Fruit fly (Drosophila melanogaster) whole organism, embryonic: ENCODE data around the gene Ciz1.

Experiments
- Atf6 ChIP-seq: fragments of 200-800 bp; sonication (Bioruptor generic); IDR thresholded peaks from 2 replicates; pipeline ENCODE4 v1.3.6; 2022; ENCODE audit warnings: missing biosample characterization, missing genetic modification characterization
- B-H1 ChIP-seq: fragments of 200-800 bp; sonication (Bioruptor generic); IDR thresholded peaks from 3 replicates; pipeline ENCODE4 v1.3.6; 2022; ENCODE audit warnings: missing biosample characterization, missing genetic modification characterization
- CG10274 ChIP-seq: fragments of 200-800 bp; sonication (Bioruptor generic); optimal IDR thresholded peaks from 3 replicates; lab custom pipeline; 2017; ENCODE audit warnings: missing biosample characterization, mild to moderate bottlenecking, missing genetic modification characterization
- CG12071 ChIP-seq: fragments of 200-800 bp; sonication (Bioruptor generic); optimal IDR thresholded peaks from 3 replicates; lab custom pipeline; 2018; ENCODE audit warnings: missing biosample characterization, mild to moderate bottlenecking, missing genetic modification characterization
- CG12219 ChIP-seq: fragments of 200-800 bp; sonication (Bioruptor generic); optimal IDR thresholded peaks from 3 replicates; lab custom pipeline; 2018; ENCODE audit warnings: missing biosample characterization, mild to moderate bottlenecking, missing genetic modification characterization
- CG12391 ChIP-seq: fragments of 200-800 bp; sonication (Bioruptor generic); optimal IDR thresholded peaks from 3 replicates; lab custom pipeline; 2018; ENCODE audit warnings: missing biosample characterization, mild to moderate bottlenecking, missing genetic modification characterization, moderate library complexity
- CG14667 ChIP-seq: fragments of 200-800 bp; sonication (Bioruptor generic); IDR thresholded peaks from 2 replicates; pipeline ENCODE4 v1.3.6; 2022; ENCODE audit warnings: missing biosample characterization, missing genetic modification characterization
- CG17361 ChIP-seq: fragments of 200-800 bp; sonication (Bioruptor generic); IDR thresholded peaks from 3 replicates; pipeline ENCODE4 v1.3.6; 2022; ENCODE audit warnings: missing biosample characterization, missing genetic modification characterization
- CG17568 ChIP-seq: fragments of 200-800 bp; sonication (Bioruptor generic); optimal IDR thresholded peaks from 2 replicates; lab custom pipeline; 2018; ENCODE audit warnings: missing biosample characterization, mild to moderate bottlenecking, missing genetic modification characterization, moderate library complexity
- CG3281 ChIP-seq: fragments of 200-800 bp; sonication (Bioruptor generic); optimal IDR thresholded peaks from 3 replicates; lab custom pipeline; 2017; ENCODE audit warnings: missing biosample characterization, mild to moderate bottlenecking, missing genetic modification characterization
- CG6254 ChIP-seq: fragments of 200-800 bp; sonication (Bioruptor generic); optimal IDR thresholded peaks from 3 replicates; lab custom pipeline; 2017; ENCODE audit warnings: mild to moderate bottlenecking, missing biosample characterization, missing genetic modification reagents, missing genetic modification characterization
- CG7839 ChIP-seq: fragments of 200-800 bp; sonication (Bioruptor generic); optimal IDR thresholded peaks from 3 replicates; lab custom pipeline; 2018; ENCODE audit warnings: missing biosample characterization, mild to moderate bottlenecking, missing genetic modification characterization, moderate library complexity
- CG7928 ChIP-seq: fragments of 200-800 bp; sonication (Bioruptor generic); optimal IDR thresholded peaks from 2 replicates; lab custom pipeline; 2017; ENCODE audit warnings: missing biosample characterization, mild to moderate bottlenecking, missing genetic modification characterization
- CG7963 ChIP-seq: fragments of 200-800 bp; sonication (Bioruptor generic); IDR thresholded peaks from 3 replicates; pipeline ENCODE4 v1.3.6; 2022; ENCODE audit warnings: missing biosample characterization, missing genetic modification characterization; ENCODE audit not compliant: partially characterized antibody
- CTCF ChIP-seq: fragments of 200-800 bp; sonication (Bioruptor generic); optimal IDR thresholded peaks from 2 replicates; lab custom pipeline; 2017; ENCODE audit warnings: missing biosample characterization, mild to moderate bottlenecking, missing genetic modification characterization, moderate library complexity
- Doc2 ChIP-seq: fragments of 200-800 bp; sonication (Bioruptor generic); IDR thresholded peaks from 2 replicates; pipeline ENCODE4 v1.3.6; 2022; ENCODE audit warnings: missing biosample characterization, missing genetic modification characterization
- Doc3 ChIP-seq: fragments of 200-800 bp; sonication (Bioruptor generic); IDR thresholded peaks from 3 replicates; pipeline ENCODE4 v1.3.6; 2022; ENCODE audit warnings: missing biosample characterization, missing genetic modification characterization; ENCODE audit not compliant: partially characterized antibody
- Fer2 ChIP-seq: fragments of 200-800 bp; sonication (Bioruptor generic); optimal IDR thresholded peaks from 2 replicates; lab custom pipeline; 2018; ENCODE audit warnings: missing biosample characterization, mild to moderate bottlenecking, missing genetic modification characterization, moderate library complexity
- HLH3B ChIP-seq: fragments of 200-800 bp; sonication (Bioruptor generic); IDR thresholded peaks from 2 replicates; pipeline ENCODE4 v1.3.6; 2022; ENCODE audit warnings: missing biosample characterization, missing genetic modification characterization
- Kr ChIP-seq: fragments of 200-800 bp; sonication (Bioruptor generic); optimal IDR thresholded peaks from 2 replicates; lab custom pipeline; 2017; ENCODE audit warnings: missing biosample characterization, mild to moderate bottlenecking, missing genetic modification characterization
- Lim3 ChIP-seq: fragments of 200-800 bp; sonication (Bioruptor generic); IDR thresholded peaks from 2 replicates; pipeline ENCODE4 v1.3.6; 2022; ENCODE audit warnings: missing biosample characterization, missing genetic modification characterization
- NfI ChIP-seq: fragments of 200-800 bp; sonication (Bioruptor generic); optimal IDR thresholded peaks from 3 replicates; lab custom pipeline; 2018; ENCODE audit warnings: missing biosample characterization, mild to moderate bottlenecking, missing genetic modification characterization, moderate library complexity
- Rx ChIP-seq: fragments of 200-800 bp; sonication (Bioruptor generic); IDR thresholded peaks from 2 replicates; pipeline ENCODE4 v1.3.6; 2022; ENCODE audit warnings: missing biosample characterization, missing genetic modification characterization
- Usf ChIP-seq: fragments of 200-800 bp; sonication (Bioruptor generic); optimal IDR thresholded peaks from 2 replicates; lab custom pipeline; 2017; ENCODE audit warnings: missing genotype, missing biosample characterization, missing genetic modification characterization
- aop ChIP-seq: fragments of 200-800 bp; sonication (Bioruptor generic); IDR thresholded peaks from 2 replicates; pipeline ENCODE4 v1.3.6; 2022; ENCODE audit warnings: missing biosample characterization, missing genetic modification characterization
- ap ChIP-seq: fragments of 200-800 bp; sonication (Bioruptor generic); IDR thresholded peaks from 2 replicates; pipeline ENCODE4 v1.3.6; 2022; ENCODE audit warnings: missing biosample characterization, missing genetic modification characterization
- ase ChIP-seq: fragments of 200-800 bp; sonication (Bioruptor generic); IDR thresholded peaks from 3 replicates; pipeline ENCODE4 v1.3.6; 2022; ENCODE audit warnings: missing biosample characterization, missing genetic modification characterization
- crc ChIP-seq: fragments of 200-800 bp; sonication (Bioruptor generic); optimal IDR thresholded peaks from 2 replicates; lab custom pipeline; 2016; ENCODE audit warnings: missing biosample characterization, missing genetic modification characterization
- danr ChIP-seq: fragments of 200-800 bp; sonication (Bioruptor generic); IDR thresholded peaks from 2 replicates; pipeline ENCODE4 v1.3.6; 2022; ENCODE audit warnings: missing biosample characterization, missing genetic modification characterization
- dati ChIP-seq: fragments of 200-800 bp; sonication (Bioruptor generic); IDR thresholded peaks from 2 replicates; pipeline ENCODE4 v1.3.6; 2022; ENCODE audit warnings: missing biosample characterization, missing genetic modification characterization
- dmrt99B ChIP-seq: fragments of 200-800 bp; sonication (Bioruptor generic); optimal IDR thresholded peaks from 2 replicates; lab custom pipeline; 2018; ENCODE audit warnings: missing biosample characterization, mild to moderate bottlenecking, missing genetic modification characterization, moderate library complexity
- eve ChIP-seq, 2 experiments: fragments of >200 bp; optimal IDR thresholded peaks; 2 replicates each; lab custom pipeline; 2017; ENCODE audit warnings: missing biosample characterization in 2 of 2, missing genetic modification characterization in 2 of 2
- fd64A ChIP-seq: fragments of 200-800 bp; sonication (Bioruptor generic); optimal IDR thresholded peaks from 3 replicates; lab custom pipeline; 2018; ENCODE audit warnings: missing biosample characterization, mild to moderate bottlenecking, missing genetic modification characterization
- fu2 ChIP-seq: fragments of 200-800 bp; sonication (Bioruptor generic); optimal IDR thresholded peaks from 2 replicates; lab custom pipeline; 2016; ENCODE audit warnings: missing biosample characterization, missing genetic modification characterization
- lilli ChIP-seq: fragments of 200-800 bp; sonication (Bioruptor generic); optimal IDR thresholded peaks from 3 replicates; lab custom pipeline; 2016; ENCODE audit warnings: missing biosample characterization, missing genetic modification characterization
- otp ChIP-seq: fragments of 200-800 bp; sonication (Bioruptor generic); IDR thresholded peaks from 3 replicates; pipeline ENCODE4, ENCODE4 v1.3.6; 2022; ENCODE audit warnings: missing biosample characterization, missing genetic modification characterization
- p53 ChIP-seq: fragments of 200-800 bp; sonication (Bioruptor generic); optimal IDR thresholded peaks from 2 replicates; lab custom pipeline; 2016; ENCODE audit warnings: missing biosample characterization, missing genetic modification characterization
- pita ChIP-seq: fragments of 200-800 bp; sonication (Bioruptor generic); optimal IDR thresholded peaks from 2 replicates; lab custom pipeline; 2017; ENCODE audit warnings: missing biosample characterization, mild to moderate bottlenecking, missing genetic modification characterization
- psq ChIP-seq: fragments of 200-800 bp; sonication (Bioruptor generic); optimal IDR thresholded peaks from 2 replicates; lab custom pipeline; 2017; ENCODE audit warnings: missing biosample characterization, missing genetic modification characterization
- ro ChIP-seq: fragments of 200-800 bp; sonication (Bioruptor generic); IDR thresholded peaks from 2 replicates; pipeline ENCODE4 v1.3.6; 2022; ENCODE audit warnings: missing biosample characterization, missing genetic modification characterization
- seq ChIP-seq: fragments of 200-800 bp; sonication (Bioruptor generic); IDR thresholded peaks from 2 replicates; pipeline ENCODE4 v1.3.6; 2022; ENCODE audit warnings: missing biosample characterization, missing genetic modification characterization
- sisA ChIP-seq: fragments of 200-800 bp; sonication (Bioruptor generic); IDR thresholded peaks from 2 replicates; pipeline ENCODE4 v1.3.6; 2022; ENCODE audit warnings: missing biosample characterization, missing genetic modification characterization
- slbo ChIP-seq: fragments of 200-800 bp; sonication (Bioruptor generic); IDR thresholded peaks from 2 replicates; pipeline ENCODE4 v1.3.6; 2022; ENCODE audit warnings: missing biosample characterization, missing genetic modification characterization
- vnd ChIP-seq: fragments of 200-800 bp; sonication (Bioruptor generic); IDR thresholded peaks from 3 replicates; pipeline ENCODE4 v1.3.6; 2022; ENCODE audit warnings: missing biosample characterization, missing genetic modification characterization; ENCODE audit not compliant: partially characterized antibody
- wek ChIP-seq: fragments of 200-800 bp; sonication (Bioruptor generic); optimal IDR thresholded peaks from 3 replicates; lab custom pipeline; 2018; ENCODE audit warnings: missing biosample characterization, mild to moderate bottlenecking, missing genetic modification characterization, moderate library complexity
- zen2 ChIP-seq: fragments of 200-800 bp; sonication (Bioruptor generic); IDR thresholded peaks from 3 replicates; pipeline ENCODE4 v1.3.6; 2022; ENCODE audit warnings: missing biosample characterization, missing genetic modification characterization; ENCODE audit not compliant: partially characterized antibody
- zfh1 ChIP-seq: fragments of 200-800 bp; sonication (Bioruptor generic); IDR thresholded peaks from 3 replicates; pipeline ENCODE4 v1.3.6; 2022; ENCODE audit warnings: missing biosample characterization, missing genetic modification characterization

The Ciz1 gene

DNA sequence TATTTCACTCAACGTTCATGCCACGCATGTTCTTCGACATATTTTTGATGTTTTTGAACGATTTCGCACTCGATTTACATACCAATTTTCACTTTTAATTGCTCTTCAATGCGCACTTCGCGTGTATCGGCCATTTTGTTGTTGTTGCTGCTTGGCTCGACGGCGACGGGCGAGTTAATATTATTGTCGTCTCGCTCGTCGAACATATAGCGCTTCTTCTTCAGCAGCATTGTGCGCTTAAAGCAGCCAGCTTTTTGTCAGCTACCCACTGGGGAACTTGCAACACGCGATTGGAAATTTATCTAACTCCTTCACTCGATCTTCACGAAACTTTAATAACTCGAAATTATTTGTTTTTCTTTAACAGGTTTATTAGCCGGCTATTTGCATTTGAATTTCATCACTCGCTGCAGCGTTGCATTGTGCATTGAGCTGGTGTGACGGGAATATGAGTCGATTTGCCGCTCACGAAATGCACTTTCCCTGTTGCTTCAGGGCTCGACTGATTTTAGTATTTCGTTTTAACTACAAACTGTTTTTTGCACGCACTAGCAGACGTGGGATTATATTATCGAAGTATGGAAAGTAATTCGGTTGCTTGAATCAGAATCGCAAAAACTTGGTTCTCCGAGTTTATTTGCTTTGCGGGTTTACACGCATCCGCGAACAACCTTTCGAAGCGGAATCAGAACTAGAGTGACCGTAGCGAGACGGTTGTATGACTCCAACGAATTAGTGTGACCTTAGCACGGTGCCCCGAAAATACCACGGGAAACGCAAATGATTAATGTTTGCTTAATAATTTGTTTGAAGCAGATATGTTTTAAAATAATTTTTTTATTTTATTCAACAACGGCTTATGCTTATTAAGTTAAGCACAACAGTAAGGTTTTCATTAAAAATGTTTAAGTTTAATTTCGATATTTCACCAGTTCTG is 9.6 kb upstream of the Ciz1 start, which contains the start of gene RasGAP1 (continued):
- TF ChIP-seq Atf6 (GFP tag; lab: Robert Waterston, UW) (0 out of 2 replicates have a peak, but pooled peaks have one; percentile 26), CG7839 (no peak), CG7963 (GFP tag; lab: Robert Waterston, UW) (0 out of 3 replicates have a peak, but pooled peaks have one; percentile 33), zen2 (GFP tag; lab: Robert Waterston, UW) (no peak), aop (no peak), eve (GFP tag; optimal IDR thresholded peaks at IDR 0.05; lab: Kevin White, UChicago) (no peak), HLH3B (0 out of 2 replicates have a peak, but pooled peaks have one; percentile 6), CG7928 (GFP tag; lab: Kevin White, UChicago) (no peak)
- TF ChIP-seq, all 482 proteins: peak for 127

dm6 chr3L:9855784-9856426 is 8.5 kb upstream of the Ciz1 start:
- TF ChIP-seq CG12391 (tag; lab: Kevin White, UChicago) (peak; percentile 97), Doc3 (GFP tag; lab: Robert Waterston, UW) (no peak), CG6254 (GFP tag; lab: Kevin White, UChicago) (peak; percentile 97), CG12071 (GFP tag; lab: Kevin White, UChicago) (peak; percentile 96), slbo (GFP tag; lab: Robert Waterston, UW) (peak; percentile 94), fu2 (GFP tag; lab: Kevin White, UChicago) (peak; percentile 90), wek (GFP tag; lab: Kevin White, UChicago) (peak; percentile 87), crc (GFP tag; lab: Kevin White, UChicago) (peak; percentile 93), ro (GFP tag; lab: Robert Waterston, UW) (peak; percentile 88), sisA (GFP tag; lab: Robert Waterston, UW) (peak; percentile 96), CG17361 (GFP tag; lab: Robert Waterston, UW) (peak; percentile 85), pita (GFP tag; lab: Kevin White, UChicago) (no peak), CG17568 (GFP tag; lab: Kevin White, UChicago) (peak; percentile 90), lilli (GFP tag; lab: Kevin White, UChicago) (peak; percentile 96), CG3281 (GFP tag; lab: Kevin White, UChicago) (peak; percentile 93), ase (peak; percentile 97), dati (GFP tag; lab: Robert Waterston, UW) (peak; percentile 94), CG10274 (GFP tag; lab: Kevin White, UChicago) (peak; percentile 100), CG12219 (GFP tag; lab: Kevin White, UChicago) (peak; percentile 95), danr (GFP tag; lab: Robert Waterston, UW) (peak; percentile 94), B-H1 (GFP tag; lab: Robert Waterston, UW) (peak; percentile 93), ap (GFP tag; lab: Robert Waterston, UW) (peak; percentile 96), CTCF (peak; percentile 72), Kr (GFP tag; lab: Kevin White, UChicago) (peak; percentile 77), NfI (GFP tag; lab: Kevin White, UChicago) (peak; percentile 89), CG14667 (peak; percentile 96), Fer2 (tag; lab: Kevin White, UChicago) (peak; percentile 81), vnd (no peak), seq (GFP tag; lab: Robert Waterston, UW) (peak; percentile 95), dmrt99B (tag; lab: Kevin White, UChicago) (peak; percentile 98), Rx (GFP tag; lab: Robert Waterston, UW) (peak; percentile 96), otp (GFP tag; lab: Robert Waterston, UW) (peak; percentile 98), fd64A (GFP tag; lab: Kevin White, UChicago) (peak; percentile 98), p53 (GFP tag; lab: Kevin White, UChicago) (peak; percentile 96), Doc2 (GFP tag; lab: Robert Waterston, UW) (peak; percentile 84), Lim3 (GFP tag; lab: Robert Waterston, UW) (peak; percentile 87; the same call in 1 of the 2 replicates), Usf (GFP tag; lab: Kevin White, UChicago) (peak; percentile 96), zfh1 (peak; percentile 99), psq (peak; percentile 79)
